ENCODE assay signal across 4 fruit fly cellular contexts in genomic region chr3R:31744044-31744652, dm6.
A peak's percentile ranks its signal among the peaks of the same experiment; 100 is the strongest.
TF ChIP-seq lines count a peak whose summit lies in the region.

Gene CG1896, plus strand, starts transcription at chr3R:31744282.

TF ChIP-seq in whole organism, adult, 20 proteins besides CTCF, POLR2A, EP300 and RAD21 (continued from another document):
- TF ChIP-seq bab1 (GFP tag; optimal IDR thresholded peaks at IDR 0.05; lab: Kevin White, UChicago): peak; percentile 49
- TF ChIP-seq tj (GFP tag; optimal IDR thresholded peaks at IDR 0.05; lab: Kevin White, UChicago): no peak

TF ChIP-seq in whole organism, embryonic, 481 proteins besides CTCF, POLR2A, EP300 and RAD21 (continued from another document and continues in another):
- TF ChIP-seq vfl (GFP tag; optimal IDR thresholded peaks at IDR 0.05; lab: Kevin White, UChicago): no peak
- no peak for TF ChIP-seq crol (GFP tag; IDR thresholded peaks at IDR 0.05; lab: Robert Waterston, UW)
- TF ChIP-seq CG2116 (GFP tag; optimal IDR thresholded peaks at IDR 0.05; lab: Kevin White, UChicago): peak; percentile 12
- peak; percentile 16 for TF ChIP-seq gcm (GFP tag; optimal IDR thresholded peaks at IDR 0.05; lab: Kevin White, UChicago)
- TF ChIP-seq CG6689 (GFP tag; IDR thresholded peaks at IDR 0.05; lab: Robert Waterston, UW): peak; percentile 59; the same call in 1 of the 2 replicates
- no peak for TF ChIP-seq CG5953 (GFP tag; IDR thresholded peaks at IDR 0.05; lab: Robert Waterston, UW)
- TF ChIP-seq eyg (GFP tag; optimal IDR thresholded peaks at IDR 0.05; lab: Kevin White, UChicago): no peak
- TF ChIP-seq Oaz (GFP tag; IDR thresholded peaks at IDR 0.05; lab: Robert Waterston, UW): no peak
- TF ChIP-seq CG4617 (GFP tag; optimal IDR thresholded peaks at IDR 0.05; lab: Kevin White, UChicago; ENCODE audit: borderline replicate concordance): peak; percentile 40
- no peak for TF ChIP-seq Sox102F (GFP tag; optimal IDR thresholded peaks at IDR 0.05; lab: Kevin White, UChicago)
- TF ChIP-seq Trl (optimal IDR thresholded peaks at IDR 0.05; lab: Kevin White, UChicago): no peak
- no peak for TF ChIP-seq Trl (GFP tag; optimal IDR thresholded peaks at IDR 0.05; lab: Kevin White, UChicago)
- TF ChIP-seq Neu2 (GFP tag; optimal IDR thresholded peaks at IDR 0.05; lab: Kevin White, UChicago; ENCODE audit: borderline replicate concordance): no peak
- peak; percentile 31 for TF ChIP-seq CG34376 (GFP tag; optimal IDR thresholded peaks at IDR 0.05; lab: Kevin White, UChicago)
- peak; percentile 59 for TF ChIP-seq stwl (tag; optimal IDR thresholded peaks at IDR 0.05; lab: Kevin White, UChicago)
- peak; percentile 26 for TF ChIP-seq CG18011 (GFP tag; optimal IDR thresholded peaks at IDR 0.05; lab: Kevin White, UChicago)
- TF ChIP-seq CG2129 (GFP tag; IDR thresholded peaks at IDR 0.05; lab: Robert Waterston, UW; ENCODE audit: partially characterized antibody): no peak
- TF ChIP-seq org-1 (GFP tag; optimal IDR thresholded peaks at IDR 0.05; lab: Kevin White, UChicago): no peak
- TF ChIP-seq CG10209 (GFP tag; optimal IDR thresholded peaks at IDR 0.05; lab: Kevin White, UChicago): peak; percentile 49
- no peak for TF ChIP-seq CkIIα-i1 (GFP tag; IDR thresholded peaks at IDR 0.05; lab: Robert Waterston, UW)
- TF ChIP-seq az2 (GFP tag; optimal IDR thresholded peaks at IDR 0.05; lab: Kevin White, UChicago): peak; percentile 45
- TF ChIP-seq CG14441 (GFP tag; IDR thresholded peaks at IDR 0.05; lab: Robert Waterston, UW): peak; percentile 46; the same call in 1 of the 2 replicates
- TF ChIP-seq toy (GFP tag; IDR thresholded peaks at IDR 0.05; lab: Robert Waterston, UW): no peak
- no peak for TF ChIP-seq CG6765 (GFP tag; optimal IDR thresholded peaks at IDR 0.05; lab: Kevin White, UChicago)
- TF ChIP-seq Hmx (GFP tag; optimal IDR thresholded peaks at IDR 0.05; lab: Kevin White, UChicago): no peak
- TF ChIP-seq CG9797 (GFP tag; optimal IDR thresholded peaks at IDR 0.05; lab: Kevin White, UChicago): no peak
- TF ChIP-seq Ptx1 (GFP tag; IDR thresholded peaks at IDR 0.05; lab: Robert Waterston, UW): peak; percentile 56
- TF ChIP-seq CG17612 (GFP tag; IDR thresholded peaks at IDR 0.05; lab: Robert Waterston, UW): no peak
- TF ChIP-seq CG10267 (tag; optimal IDR thresholded peaks at IDR 0.05; lab: Kevin White, UChicago): peak; percentile 90
- TF ChIP-seq Optix (GFP tag; IDR thresholded peaks at IDR 0.05; lab: Robert Waterston, UW): peak; percentile 65; the same call in 2 of the 3 replicates
- TF ChIP-seq luna (GFP tag; optimal IDR thresholded peaks at IDR 0.05; lab: Kevin White, UChicago): no peak
- TF ChIP-seq CG15011 (GFP tag; optimal IDR thresholded peaks at IDR 0.05; lab: Kevin White, UChicago): no peak
- TF ChIP-seq CG32767 (GFP tag; IDR thresholded peaks at IDR 0.05; lab: Robert Waterston, UW): peak; percentile 49; the same call in 1 of the 2 replicates
- no peak for TF ChIP-seq CG8765 (GFP tag; IDR thresholded peaks at IDR 0.05; lab: Robert Waterston, UW)
- no peak for TF ChIP-seq crp (GFP tag; optimal IDR thresholded peaks at IDR 0.05; lab: Kevin White, UChicago)
- TF ChIP-seq D (optimal IDR thresholded peaks at IDR 0.05; lab: Kevin White, UChicago): no peak
- no peak for TF ChIP-seq D (GFP tag; optimal IDR thresholded peaks at IDR 0.05; lab: Kevin White, UChicago)
- TF ChIP-seq dati (GFP tag; IDR thresholded peaks at IDR 0.05; lab: Robert Waterston, UW): no peak
- peak; percentile 67; the same call in 2 of the 3 replicates for TF ChIP-seq ken (GFP tag; IDR thresholded peaks at IDR 0.05; lab: Robert Waterston, UW)
- peak; percentile 1 for TF ChIP-seq CG33557 (GFP tag; optimal IDR thresholded peaks at IDR 0.05; lab: Kevin White, UChicago)
- no peak for TF ChIP-seq CG15696 (tag; optimal IDR thresholded peaks at IDR 0.05; lab: Kevin White, UChicago)
- TF ChIP-seq CG4360 (GFP tag; IDR thresholded peaks at IDR 0.05; lab: Robert Waterston, UW): no peak
- TF ChIP-seq Kr (GFP tag; optimal IDR thresholded peaks at IDR 0.05; lab: Kevin White, UChicago): no peak
- no peak for TF ChIP-seq Camta (GFP tag; optimal IDR thresholded peaks at IDR 0.05; lab: Kevin White, UChicago)

TF ChIP-seq in whole organism, prepupa, 60 proteins besides CTCF, POLR2A, EP300 and RAD21 (continued from another document):
- peak; percentile 83 for TF ChIP-seq CG6163 (GFP tag; IDR thresholded peaks at IDR 0.05; lab: Robert Waterston, UW)
- peak; percentile 55 for TF ChIP-seq Hr39 (GFP tag; optimal IDR thresholded peaks at IDR 0.05; lab: Kevin White, UChicago)
- TF ChIP-seq Smox (GFP tag; optimal IDR thresholded peaks at IDR 0.05; lab: Kevin White, UChicago): peak; percentile 65
- TF ChIP-seq Ets96B (tag; optimal IDR thresholded peaks at IDR 0.05; lab: Kevin White, UChicago): peak; percentile 51
- no peak for TF ChIP-seq vri (GFP tag; optimal IDR thresholded peaks at IDR 0.05; lab: Kevin White, UChicago)
- no peak for TF ChIP-seq fkh (GFP tag; optimal IDR thresholded peaks at IDR 0.05; lab: Kevin White, UChicago)
- peak; percentile 19 for TF ChIP-seq dac (GFP tag; optimal IDR thresholded peaks at IDR 0.05; lab: Kevin White, UChicago)
- peak; percentile 40 for TF ChIP-seq CG3032 (tag; optimal IDR thresholded peaks at IDR 0.05; lab: Kevin White, UChicago)
- TF ChIP-seq CG11902 (GFP tag; optimal IDR thresholded peaks at IDR 0.05; lab: Kevin White, UChicago): no peak
- peak in 1 of 2 experiments; percentile 48 for TF ChIP-seq ss (GFP tag; optimal IDR thresholded peaks at IDR 0.05; lab: Kevin White, UChicago)
- TF ChIP-seq topi (GFP tag; optimal IDR thresholded peaks at IDR 0.05; lab: Kevin White, UChicago): peak; percentile 70
- TF ChIP-seq CG8319 (GFP tag; optimal IDR thresholded peaks at IDR 0.05; lab: Kevin White, UChicago): peak; percentile 19
- peak; percentile 65 for TF ChIP-seq CG32006 (GFP tag; optimal IDR thresholded peaks at IDR 0.05; lab: Kevin White, UChicago)
- no peak for TF ChIP-seq Blimp-1 (GFP tag; optimal IDR thresholded peaks at IDR 0.05; lab: Kevin White, UChicago)
- peak; percentile 74 for TF ChIP-seq CG34406 (GFP tag; optimal IDR thresholded peaks at IDR 0.05; lab: Kevin White, UChicago)
- TF ChIP-seq CG10631 (GFP tag; optimal IDR thresholded peaks at IDR 0.05; lab: Kevin White, UChicago): peak; percentile 65
- TF ChIP-seq CG6808 (GFP tag; optimal IDR thresholded peaks at IDR 0.05; lab: Kevin White, UChicago): no peak
- TF ChIP-seq CG31627 (GFP tag; optimal IDR thresholded peaks at IDR 0.05; lab: Kevin White, UChicago): peak; percentile 60
- peak; percentile 85 for TF ChIP-seq eg (GFP tag; IDR thresholded peaks at IDR 0.05; lab: Robert Waterston, UW)
- peak; percentile 53 for TF ChIP-seq cyc (GFP tag; optimal IDR thresholded peaks at IDR 0.05; lab: Kevin White, UChicago)
- no peak for TF ChIP-seq CG9139 (GFP tag; optimal IDR thresholded peaks at IDR 0.05; lab: Kevin White, UChicago)
- peak; percentile 77 for TF ChIP-seq achi (GFP tag; optimal IDR thresholded peaks at IDR 0.05; lab: Kevin White, UChicago)
- peak; percentile 58 for TF ChIP-seq CG8632 (GFP tag; optimal IDR thresholded peaks at IDR 0.05; lab: Kevin White, UChicago)
- peak; percentile 66 for TF ChIP-seq lz (GFP tag; optimal IDR thresholded peaks at IDR 0.05; lab: Kevin White, UChicago)
- peak; percentile 74 for TF ChIP-seq CG3919 (GFP tag; optimal IDR thresholded peaks at IDR 0.05; lab: Kevin White, UChicago)
- TF ChIP-seq fd85E (GFP tag; optimal IDR thresholded peaks at IDR 0.05; lab: Kevin White, UChicago): no peak
- no peak for TF ChIP-seq CG6854 (GFP tag; optimal IDR thresholded peaks at IDR 0.05; lab: Kevin White, UChicago)
- TF ChIP-seq Sox102F (GFP tag; optimal IDR thresholded peaks at IDR 0.05; lab: Kevin White, UChicago): no peak
- 0 out of 2 replicates have a peak, but pooled peaks have one; percentile 26 for TF ChIP-seq CG11294 (GFP tag; IDR thresholded peaks at IDR 0.05; lab: Robert Waterston, UW)
- peak; percentile 46 for TF ChIP-seq CG11762 (GFP tag; optimal IDR thresholded peaks at IDR 0.05; lab: Kevin White, UChicago; ENCODE audit: insufficient read depth)
- TF ChIP-seq Eip78C (GFP tag; lab: Kevin White, UChicago): peak; percentile 87
- peak; percentile 60 for TF ChIP-seq svp (GFP tag; lab: Kevin White, UChicago)
- TF ChIP-seq CG10669 (GFP tag; optimal IDR thresholded peaks at IDR 0.05; lab: Kevin White, UChicago): peak; percentile 57
- TF ChIP-seq esn (GFP tag; optimal IDR thresholded peaks at IDR 0.05; lab: Kevin White, UChicago): peak; percentile 80
- peak; percentile 11 for TF ChIP-seq spab (GFP tag; optimal IDR thresholded peaks at IDR 0.05; lab: Kevin White, UChicago)
- TF ChIP-seq dsx (GFP tag; optimal IDR thresholded peaks at IDR 0.05; lab: Kevin White, UChicago; ENCODE audit: poor library complexity, severe bottlenecking): peak; percentile 40
- TF ChIP-seq Lpt (GFP tag; optimal IDR thresholded peaks at IDR 0.05; lab: Kevin White, UChicago): peak; percentile 10
- no peak for TF ChIP-seq Eip93F (GFP tag; optimal IDR thresholded peaks at IDR 0.05; lab: Kevin White, UChicago)
- TF ChIP-seq CG1621 (tag; optimal IDR thresholded peaks at IDR 0.05; lab: Kevin White, UChicago): peak; percentile 43
- TF ChIP-seq fd59A (GFP tag; optimal IDR thresholded peaks at IDR 0.05; lab: Kevin White, UChicago): no peak
- TF ChIP-seq Hr4 (GFP tag; optimal IDR thresholded peaks at IDR 0.05; lab: Kevin White, UChicago): peak; percentile 64

TF ChIP-seq in whole organism, wandering third instar larva, 38 proteins besides CTCF, POLR2A, EP300 and RAD21 (continued from another document):
- TF ChIP-seq CG9705 (GFP tag; optimal IDR thresholded peaks at IDR 0.05; lab: Kevin White, UChicago) (no peak), lola (GFP tag; optimal IDR thresholded peaks at IDR 0.05; lab: Kevin White, UChicago) (no peak), psq (GFP tag; optimal IDR thresholded peaks at IDR 0.05; lab: Kevin White, UChicago) (peak; percentile 54), Abd-B (GFP tag; optimal IDR thresholded peaks at IDR 0.05; lab: Kevin White, UChicago) (no peak), Jra (GFP tag; optimal IDR thresholded peaks at IDR 0.05; lab: Kevin White, UChicago) (peak; percentile 0), foxo (GFP tag; optimal IDR thresholded peaks at IDR 0.05; lab: Kevin White, UChicago) (peak in 1 of 2 experiments; percentile 68), Hnf4 (GFP tag; optimal IDR thresholded peaks at IDR 0.05; lab: Kevin White, UChicago) (peak; percentile 68), Rel (GFP tag; optimal IDR thresholded peaks at IDR 0.05; lab: Kevin White, UChicago) (no peak), Rel (tag; optimal IDR thresholded peaks at IDR 0.05; lab: Kevin White, UChicago) (no peak), woc (GFP tag; optimal IDR thresholded peaks at IDR 0.05; lab: Kevin White, UChicago) (peak; percentile 6), OdsH (GFP tag; optimal IDR thresholded peaks at IDR 0.05; lab: Kevin White, UChicago) (peak; percentile 71), Mio (GFP tag; optimal IDR thresholded peaks at IDR 0.05; lab: Kevin White, UChicago) (no peak), Hr83 (GFP tag; optimal IDR thresholded peaks at IDR 0.05; lab: Kevin White, UChicago; ENCODE audit: poor library complexity, severe bottlenecking) (peak; percentile 43), sv (GFP tag; optimal IDR thresholded peaks at IDR 0.05; lab: Kevin White, UChicago) (no peak), dmrt93B (GFP tag; optimal IDR thresholded peaks at IDR 0.05; lab: Kevin White, UChicago) (no peak)
